Comparison of ENCODE assay signal across 1 fruit fly cellular context in the genomic region with DNA sequence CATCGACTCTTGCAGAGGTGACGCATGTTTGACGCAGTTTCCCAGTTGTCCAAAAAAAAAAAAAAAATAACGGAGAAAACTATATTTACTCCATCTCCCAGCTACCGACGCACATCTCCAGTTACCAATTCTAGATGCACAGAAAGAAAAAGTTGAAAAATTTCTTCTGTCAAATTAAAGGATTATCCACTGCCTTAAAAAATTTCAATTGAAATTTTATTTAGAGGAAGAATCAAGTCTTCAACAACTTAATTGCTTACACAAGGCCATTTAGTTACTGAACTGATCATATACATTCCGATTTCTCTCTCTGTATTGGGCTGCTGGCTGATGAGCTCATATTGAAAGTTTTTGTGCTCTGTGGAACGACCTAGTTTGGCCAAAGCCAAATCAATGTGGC.
TF ChIP-seq lines count a peak whose summit lies in the region.

No protein-coding gene starts in this region.

TF ChIP-seq in whole organism, embryonic, 481 proteins besides CTCF, POLR2A, EP300 and RAD21 (continued from another document and continues in another):
- TF ChIP-seq CG8924 (tag; optimal IDR thresholded peaks at IDR 0.05; lab: Kevin White, UChicago) (no peak), knrl (GFP tag; IDR thresholded peaks at IDR 0.05; lab: Robert Waterston, UW; ENCODE audit: partially characterized antibody) (no peak), cad (GFP tag; optimal IDR thresholded peaks at IDR 0.05; lab: Kevin White, UChicago) (no peak), CG9727 (GFP tag; optimal IDR thresholded peaks at IDR 0.05; lab: Kevin White, UChicago) (peak; percentile 23), CG17361 (GFP tag; IDR thresholded peaks at IDR 0.05; lab: Robert Waterston, UW) (0 out of 3 replicates have a peak, but pooled peaks have one; percentile 12), sens (GFP tag; lab: Kevin White, UChicago) (peak; percentile 69), row (GFP tag; IDR thresholded peaks at IDR 0.05; lab: Robert Waterston, UW) (peak; percentile 57), CG2120 (GFP tag; optimal IDR thresholded peaks at IDR 0.05; lab: Kevin White, UChicago) (peak; percentile 62), CG30403 (GFP tag; optimal IDR thresholded peaks at IDR 0.05; lab: Kevin White, UChicago) (peak; percentile 47), Lim3 (GFP tag; IDR thresholded peaks at IDR 0.05; lab: Robert Waterston, UW) (no peak), CG14050 (GFP tag; IDR thresholded peaks at IDR 0.05; lab: Robert Waterston, UW) (peak; percentile 11; the same call in 1 of the 3 replicates), wdn (GFP tag; IDR thresholded peaks at IDR 0.05; lab: Robert Waterston, UW) (no peak), Doc3 (GFP tag; IDR thresholded peaks at IDR 0.05; lab: Robert Waterston, UW; ENCODE audit: partially characterized antibody) (no peak), Atf6 (GFP tag; IDR thresholded peaks at IDR 0.05; lab: Robert Waterston, UW) (peak; percentile 61), CG15269 (tag; optimal IDR thresholded peaks at IDR 0.05; lab: Kevin White, UChicago) (peak; percentile 41), Scr (GFP tag; IDR thresholded peaks at IDR 0.05; lab: Robert Waterston, UW; ENCODE audit: partially characterized antibody) (no peak), CG31365 (tag; optimal IDR thresholded peaks at IDR 0.05; lab: Kevin White, UChicago) (no peak), Sry-δ (GFP tag; optimal IDR thresholded peaks at IDR 0.05; lab: Kevin White, UChicago) (no peak), bab2 (GFP tag; optimal IDR thresholded peaks at IDR 0.05; lab: Kevin White, UChicago) (peak; percentile 24), CG17802 (tag; optimal IDR thresholded peaks at IDR 0.05; lab: Kevin White, UChicago) (no peak), cas (GFP tag; IDR thresholded peaks at IDR 0.05; lab: Robert Waterston, UW) (no peak), crol (GFP tag; IDR thresholded peaks at IDR 0.05; lab: Robert Waterston, UW) (no peak), CG42726 (GFP tag; IDR thresholded peaks at IDR 0.05; lab: Robert Waterston, UW; ENCODE audit: partially characterized antibody) (no peak), CG17385 (GFP tag; optimal IDR thresholded peaks at IDR 0.05; lab: Kevin White, UChicago) (peak; percentile 10), CG18262 (tag; optimal IDR thresholded peaks at IDR 0.05; lab: Kevin White, UChicago) (no peak), CG4328 (GFP tag; optimal IDR thresholded peaks at IDR 0.05; lab: Kevin White, UChicago) (no peak), cwo (GFP tag; optimal IDR thresholded peaks at IDR 0.05; lab: Kevin White, UChicago) (no peak), CG9817 (tag; optimal IDR thresholded peaks at IDR 0.05; lab: Kevin White, UChicago) (peak; percentile 45), toy (GFP tag; IDR thresholded peaks at IDR 0.05; lab: Robert Waterston, UW) (no peak), Hsf (GFP tag; optimal IDR thresholded peaks at IDR 0.05; lab: Kevin White, UChicago) (peak; percentile 7), gcm (GFP tag; optimal IDR thresholded peaks at IDR 0.05; lab: Kevin White, UChicago) (no peak), ab (GFP tag; optimal IDR thresholded peaks at IDR 0.05; lab: Kevin White, UChicago) (no peak), CG1832 (GFP tag; optimal IDR thresholded peaks at IDR 0.05; lab: Kevin White, UChicago) (no peak), ac (GFP tag; optimal IDR thresholded peaks at IDR 0.05; lab: Kevin White, UChicago) (no peak), ase (GFP tag; IDR thresholded peaks at IDR 0.05; lab: Robert Waterston, UW) (no peak), HLH3B (GFP tag; IDR thresholded peaks at IDR 0.05; lab: Robert Waterston, UW) (no peak), HmgZ (tag; optimal IDR thresholded peaks at IDR 0.05; lab: Kevin White, UChicago) (peak; percentile 20), CoRest (tag; optimal IDR thresholded peaks at IDR 0.05; lab: Kevin White, UChicago) (peak; percentile 19), CG2875 (GFP tag; optimal IDR thresholded peaks at IDR 0.05; lab: Kevin White, UChicago) (no peak), CG2202 (tag; optimal IDR thresholded peaks at IDR 0.05; lab: Kevin White, UChicago) (no peak), Lpt (GFP tag; optimal IDR thresholded peaks at IDR 0.05; lab: Kevin White, UChicago) (no peak), CG8388 (GFP tag; optimal IDR thresholded peaks at IDR 0.05; lab: Kevin White, UChicago) (peak; percentile 38), CG1602 (GFP tag; optimal IDR thresholded peaks at IDR 0.05; lab: Kevin White, UChicago) (peak; percentile 6), sob (GFP tag; IDR thresholded peaks at IDR 0.05; lab: Robert Waterston, UW) (0 out of 2 replicates have a peak, but pooled peaks have one; percentile 26), CG11695 (GFP tag; IDR thresholded peaks at IDR 0.05; lab: Robert Waterston, UW) (no peak), CG10366 (GFP tag; IDR thresholded peaks at IDR 0.05; lab: Robert Waterston, UW) (0 out of 2 replicates have a peak, but pooled peaks have one; percentile 8), Med (GFP tag; lab: Kevin White, UChicago) (peak; percentile 72), CG18011 (GFP tag; optimal IDR thresholded peaks at IDR 0.05; lab: Kevin White, UChicago) (no peak), Chrac-16 (GFP tag; optimal IDR thresholded peaks at IDR 0.05; lab: Kevin White, UChicago) (peak; percentile 23), sisA (GFP tag; IDR thresholded peaks at IDR 0.05; lab: Robert Waterston, UW) (no peak), Xbp1 (GFP tag; optimal IDR thresholded peaks at IDR 0.05; lab: Kevin White, UChicago) (peak; percentile 36), Ets65A (GFP tag; lab: Kevin White, UChicago) (peak; percentile 70), C15 (GFP tag; IDR thresholded peaks at IDR 0.05; lab: Robert Waterston, UW) (no peak), Ssrp (tag; optimal IDR thresholded peaks at IDR 0.05; lab: Kevin White, UChicago) (peak; percentile 14), rib (GFP tag; IDR thresholded peaks at IDR 0.05; lab: Robert Waterston, UW) (no peak), CG8290 (GFP tag; optimal IDR thresholded peaks at IDR 0.05; lab: Kevin White, UChicago) (no peak), CG8290 (tag; optimal IDR thresholded peaks at IDR 0.05; lab: Kevin White, UChicago) (peak in 1 of 2 experiments; percentile 5), B-H2 (GFP tag; optimal IDR thresholded peaks at IDR 0.05; lab: Kevin White, UChicago) (no peak), dmrt99B (tag; optimal IDR thresholded peaks at IDR 0.05; lab: Kevin White, UChicago) (no peak), PHDP (tag; optimal IDR thresholded peaks at IDR 0.05; lab: Kevin White, UChicago) (peak; percentile 35), run (tag; optimal IDR thresholded peaks at IDR 0.05; lab: Kevin White, UChicago) (no peak), CG3847 (GFP tag; IDR thresholded peaks at IDR 0.05; lab: Robert Waterston, UW) (peak; percentile 58), CG15479 (GFP tag; optimal IDR thresholded peaks at IDR 0.05; lab: Kevin White, UChicago) (no peak), crp (GFP tag; optimal IDR thresholded peaks at IDR 0.05; lab: Kevin White, UChicago) (no peak), CG6791 (GFP tag; IDR thresholded peaks at IDR 0.05; lab: Robert Waterston, UW; ENCODE audit: partially characterized antibody) (no peak), CG11398 (GFP tag; optimal IDR thresholded peaks at IDR 0.05; lab: Kevin White, UChicago) (no peak), dysf (GFP tag; IDR thresholded peaks at IDR 0.05; lab: Robert Waterston, UW) (no peak), stwl (tag; optimal IDR thresholded peaks at IDR 0.05; lab: Kevin White, UChicago) (no peak), CG10462 (GFP tag; optimal IDR thresholded peaks at IDR 0.05; lab: Kevin White, UChicago) (no peak), CG6272 (GFP tag; IDR thresholded peaks at IDR 0.05; lab: Robert Waterston, UW) (no peak), unpg (GFP tag; optimal IDR thresholded peaks at IDR 0.05; lab: Kevin White, UChicago) (peak; percentile 65), Sin3A (optimal IDR thresholded peaks at IDR 0.05; lab: Kevin White, UChicago) (no peak), lmd (GFP tag; IDR thresholded peaks at IDR 0.05; lab: Robert Waterston, UW) (no peak), sna (GFP tag; IDR thresholded peaks at IDR 0.05; lab: Robert Waterston, UW; ENCODE audit: partially characterized antibody) (no peak), Oli (tag; optimal IDR thresholded peaks at IDR 0.05; lab: Kevin White, UChicago) (peak; percentile 17), CG2889 (GFP tag; IDR thresholded peaks at IDR 0.05; lab: Robert Waterston, UW) (0 out of 3 replicates have a peak, but pooled peaks have one; percentile 33), E2f1 (GFP tag; IDR thresholded peaks at IDR 0.05; lab: Robert Waterston, UW) (no peak), eyg (GFP tag; optimal IDR thresholded peaks at IDR 0.05; lab: Kevin White, UChicago) (no peak), so (GFP tag; IDR thresholded peaks at IDR 0.05; lab: Robert Waterston, UW) (0 out of 3 replicates have a peak, but pooled peaks have one; percentile 24), Antp (GFP tag; optimal IDR thresholded peaks at IDR 0.05; lab: Kevin White, UChicago) (peak; percentile 7), CG12391 (tag; optimal IDR thresholded peaks at IDR 0.05; lab: Kevin White, UChicago) (peak; percentile 27), Hmr (GFP tag; optimal IDR thresholded peaks at IDR 0.05; lab: Kevin White, UChicago) (peak; percentile 38), Dip3 (GFP tag; optimal IDR thresholded peaks at IDR 0.05; lab: Kevin White, UChicago) (peak; percentile 3), CG12299 (tag; optimal IDR thresholded peaks at IDR 0.05; lab: Kevin White, UChicago) (no peak), CG11696 (GFP tag; IDR thresholded peaks at IDR 0.05; lab: Robert Waterston, UW) (no peak), CG7372 (GFP tag; IDR thresholded peaks at IDR 0.05; lab: Robert Waterston, UW) (no peak), Dfd (GFP tag; optimal IDR thresholded peaks at IDR 0.05; lab: Kevin White, UChicago) (no peak), Myb (GFP tag; optimal IDR thresholded peaks at IDR 0.05; lab: Kevin White, UChicago) (peak; percentile 11), maf-S (GFP tag; optimal IDR thresholded peaks at IDR 0.05; lab: Kevin White, UChicago) (peak; percentile 15), CG17359 (tag; optimal IDR thresholded peaks at IDR 0.05; lab: Kevin White, UChicago) (no peak), mirr (GFP tag; optimal IDR thresholded peaks at IDR 0.05; lab: Kevin White, UChicago) (no peak), az2 (GFP tag; optimal IDR thresholded peaks at IDR 0.05; lab: Kevin White, UChicago) (peak; percentile 37), D (optimal IDR thresholded peaks at IDR 0.05; lab: Kevin White, UChicago) (no peak), D (GFP tag; optimal IDR thresholded peaks at IDR 0.05; lab: Kevin White, UChicago) (no peak), NfI (GFP tag; optimal IDR thresholded peaks at IDR 0.05; lab: Kevin White, UChicago) (peak; percentile 39), CG10431 (GFP tag; optimal IDR thresholded peaks at IDR 0.05; lab: Kevin White, UChicago) (no peak), pnt (GFP tag; optimal IDR thresholded peaks at IDR 0.05; lab: Kevin White, UChicago) (peak; percentile 12), grau (tag; optimal IDR thresholded peaks at IDR 0.05; lab: Kevin White, UChicago) (peak; percentile 54), CG17328 (GFP tag; IDR thresholded peaks at IDR 0.05; lab: Robert Waterston, UW) (0 out of 2 replicates have a peak, but pooled peaks have one; percentile 43), slbo (GFP tag; IDR thresholded peaks at IDR 0.05; lab: Robert Waterston, UW) (peak; percentile 68), pum (GFP tag; optimal IDR thresholded peaks at IDR 0.05; lab: Kevin White, UChicago) (peak; percentile 22), CG7786 (GFP tag; optimal IDR thresholded peaks at IDR 0.05; lab: Kevin White, UChicago) (peak; percentile 14), dmrt11E (tag; optimal IDR thresholded peaks at IDR 0.05; lab: Kevin White, UChicago) (no peak), vnd (GFP tag; IDR thresholded peaks at IDR 0.05; lab: Robert Waterston, UW; ENCODE audit: partially characterized antibody) (no peak), twi (tag; optimal IDR thresholded peaks at IDR 0.05; lab: Kevin White, UChicago) (no peak), slp2 (GFP tag; optimal IDR thresholded peaks at IDR 0.05; lab: Kevin White, UChicago) (no peak), CG10654 (GFP tag; optimal IDR thresholded peaks at IDR 0.05; lab: Kevin White, UChicago) (no peak), Hr3 (GFP tag; optimal IDR thresholded peaks at IDR 0.05; lab: Kevin White, UChicago) (peak; percentile 14), CG15011 (GFP tag; optimal IDR thresholded peaks at IDR 0.05; lab: Kevin White, UChicago) (no peak), CG10321 (GFP tag; IDR thresholded peaks at IDR 0.05; lab: Robert Waterston, UW) (no peak), zfh2 (GFP tag; optimal IDR thresholded peaks at IDR 0.05; lab: Kevin White, UChicago) (peak; percentile 13), fd102C (GFP tag; optimal IDR thresholded peaks at IDR 0.05; lab: Kevin White, UChicago) (no peak), Max (GFP tag; optimal IDR thresholded peaks at IDR 0.05; lab: Kevin White, UChicago) (no peak), CG12744 (GFP tag; optimal IDR thresholded peaks at IDR 0.05; lab: Kevin White, UChicago) (no peak), corto (GFP tag; optimal IDR thresholded peaks at IDR 0.05; lab: Kevin White, UChicago) (no peak), CG11504 (tag; optimal IDR thresholded peaks at IDR 0.05; lab: Kevin White, UChicago) (peak; percentile 13), Xrp1 (GFP tag; IDR thresholded peaks at IDR 0.05; lab: Robert Waterston, UW) (peak; percentile 40; the same call in 1 of the 2 replicates), CG4707 (GFP tag; optimal IDR thresholded peaks at IDR 0.05; lab: Kevin White, UChicago) (no peak), esg (GFP tag; conservative IDR thresholded peaks at IDR 0.05; lab: Robert Waterston, UW) (0 out of 2 replicates have a peak, but pooled peaks have one; percentile 15), CG8944 (GFP tag; optimal IDR thresholded peaks at IDR 0.05; lab: Kevin White, UChicago) (no peak), CG12104 (GFP tag; optimal IDR thresholded peaks at IDR 0.05; lab: Kevin White, UChicago) (no peak), usp (GFP tag; optimal IDR thresholded peaks at IDR 0.05; lab: Kevin White, UChicago) (no peak), CG34224 (GFP tag; IDR thresholded peaks at IDR 0.05; lab: Robert Waterston, UW; ENCODE audit: partially characterized antibody) (no peak), ATbp (GFP tag; optimal IDR thresholded peaks at IDR 0.05; lab: Kevin White, UChicago) (peak; percentile 27), CG7271 (tag; optimal IDR thresholded peaks at IDR 0.05; lab: Kevin White, UChicago) (no peak), org-1 (GFP tag; optimal IDR thresholded peaks at IDR 0.05; lab: Kevin White, UChicago) (peak; percentile 10), CG13624 (GFP tag; optimal IDR thresholded peaks at IDR 0.05; lab: Kevin White, UChicago) (peak; percentile 38), nmo (GFP tag; optimal IDR thresholded peaks at IDR 0.05; lab: Kevin White, UChicago) (peak; percentile 24), CG31441 (GFP tag; IDR thresholded peaks at IDR 0.05; lab: Robert Waterston, UW) (0 out of 2 replicates have a peak, but pooled peaks have one; percentile 11)
